Fruit fly (Drosophila melanogaster): ENCODE measurements around the gene mRpL28.

- TF ChIP-seq CG8632 (GFP tag; optimal IDR thresholded peaks at IDR 0.05) = no peak
- no peak for TF ChIP-seq CG11294 (GFP tag; IDR thresholded peaks at IDR 0.05)
- no peak for TF ChIP-seq Hr38 (GFP tag; optimal IDR thresholded peaks at IDR 0.05)
- TF ChIP-seq Hr4 (GFP tag; optimal IDR thresholded peaks at IDR 0.05) = no peak
- TF ChIP-seq Lpt (GFP tag; optimal IDR thresholded peaks at IDR 0.05) = no peak
- TF ChIP-seq Eip75B (GFP tag; optimal IDR thresholded peaks at IDR 0.05) = no peak
Observed at dm6 chr2L:4937060-4937459, 36.7 kb upstream of the mRpL28 start, which contains the start of gene Sgs1.
